Worm (Caenorhabditis elegans) whole organism, L3 larva: ENCODE results near the gene mrg-1.

Experiments used
- ceh-16 ChIP-seq: sonication (generic microtip); optimal IDR thresholded peaks from 2 replicates; lab custom pipeline; 2017; ENCODE audit warnings: missing biosample characterization, missing genetic modification characterization
- ceh-82 ChIP-seq: fragments of 150-350 bp; optimal IDR thresholded peaks from 2 replicates; lab custom pipeline; 2014; ENCODE audit warnings: missing biosample characterization, missing genetic modification characterization
- jun-1 ChIP-seq: fragments of 150-350 bp; optimal IDR thresholded peaks from 2 replicates; lab custom pipeline; 2014; ENCODE audit warnings: missing biosample characterization, missing genetic modification reagents, missing genetic modification characterization
- lin-39 ChIP-seq: fragments of 150-350 bp; optimal IDR thresholded peaks from 2 replicates; lab custom pipeline; 2018; ENCODE audit warnings: missing biosample characterization, missing genetic modification reagents, missing genetic modification characterization
- sea-2 ChIP-seq: fragments of 150-350 bp; sonication (generic microtip); optimal IDR thresholded peaks from 4 replicates; lab custom pipeline; 2014; ENCODE audit warnings: missing biosample characterization, missing genetic modification reagents, missing genetic modification characterization
- snpc-4 ChIP-seq: fragments of 150-350 bp; optimal IDR thresholded peaks from 2 replicates; lab custom pipeline; 2014; ENCODE audit warnings: missing biosample characterization, missing genetic modification characterization
- tbx-2 ChIP-seq: sonication (generic microtip); optimal IDR thresholded peaks from 2 replicates; lab custom pipeline; 2016; ENCODE audit warnings: mild to moderate bottlenecking, missing genetic modification characterization, missing compliant biosample characterization

DNA sequence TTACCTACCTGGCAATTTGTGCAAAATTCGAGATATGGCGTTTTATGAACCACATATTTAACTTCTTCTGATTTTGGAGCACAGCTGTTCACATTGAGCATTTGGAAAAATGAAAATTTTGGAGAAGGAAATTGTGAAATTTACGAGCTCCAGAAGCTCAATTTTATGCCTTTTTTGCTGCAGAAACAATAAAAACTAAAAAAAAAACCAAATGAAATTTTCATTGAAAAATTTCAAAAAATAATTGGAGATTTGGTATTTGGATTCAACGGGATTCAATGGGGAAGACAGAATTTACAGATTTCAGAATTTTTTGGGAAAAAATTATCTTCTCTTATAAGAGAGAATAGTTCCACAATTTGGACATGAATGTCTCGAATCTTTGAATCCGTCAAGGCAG is 17.8 kb downstream of the mrg-1 start, which contains the start of gene Y37D8A.26:
- TF ChIP-seq tbx-2 (tag; lab: Kevin White, UChicago) (no peak), sea-2 (GFP tag; lab: Kevin White, UChicago) (no peak), jun-1 (tag; lab: Kevin White, UChicago) (no peak), snpc-4 (no peak), lin-39 (tag; lab: Kevin White, UChicago) (no peak), ceh-16 (tag; lab: Kevin White, UChicago) (no peak), ceh-82 (tag; lab: Kevin White, UChicago) (no peak)
